Worm (Caenorhabditis elegans) whole organism, young adult: Measurements from ENCODE around the gene met-2.
A peak's percentile ranks its signal among the peaks of the same experiment; 100 is the strongest.

Experiments
- C06A6.2 ChIP-seq: fragments of 200-800 bp; sonication (Bioruptor generic); conservative IDR thresholded peaks from 2 replicates; pipeline ENCODE4 v1.3.6; 2022; ENCODE audit warnings: missing genetic modification characterization, missing compliant biosample characterization
- D2030.7 ChIP-seq: fragments of 200-800 bp; sonication (Bioruptor generic); IDR thresholded peaks from 2 replicates; pipeline ENCODE4 v1.3.6; 2022; ENCODE audit warnings: missing genetic modification reagents, missing genetic modification characterization, missing compliant biosample characterization
- F22D6.2 ChIP-seq: sonication (generic microtip); optimal IDR thresholded peaks from 2 replicates; lab custom pipeline; 2016; ENCODE audit warnings: mild to moderate bottlenecking, missing genetic modification characterization, missing compliant biosample characterization
- F33H1.4 ChIP-seq: fragments of 200-800 bp; sonication (Bioruptor generic); IDR thresholded peaks from 2 replicates; pipeline ENCODE4 v1.3.6; 2022; ENCODE audit warnings: missing genetic modification reagents, missing genetic modification characterization, missing compliant biosample characterization
- F37B4.10 ChIP-seq: fragments of 200-800 bp; sonication (Bioruptor generic); IDR thresholded peaks from 2 replicates; pipeline ENCODE4 v1.3.6; 2022; ENCODE audit warnings: missing genetic modification characterization, missing compliant biosample characterization
- F39B2.1 ChIP-seq: fragments of 200-800 bp; sonication (Bioruptor generic); IDR thresholded peaks from 2 replicates; pipeline ENCODE4 v1.3.6; 2022; ENCODE audit warnings: missing genetic modification reagents, missing genetic modification characterization, missing compliant biosample characterization
- F49E8.2 ChIP-seq: sonication (generic microtip); optimal IDR thresholded peaks from 3 replicates; lab custom pipeline; 2017; ENCODE audit warnings: missing genetic modification characterization, mild to moderate bottlenecking, missing compliant biosample characterization, antibody characterized with exemption, moderate library complexity; ENCODE audit not compliant: insufficient read depth
- F55B11.4 ChIP-seq: sonication (generic microtip); optimal IDR thresholded peaks from 2 replicates; lab custom pipeline; 2016; ENCODE audit warnings: missing compliant biosample characterization, missing genetic modification characterization, borderline replicate concordance; ENCODE audit not compliant: insufficient read depth
- F57A8.1 ChIP-seq: fragments of 200-800 bp; sonication (Bioruptor generic); optimal IDR thresholded peaks from 2 replicates; lab custom pipeline; 2018; ENCODE audit warnings: mild to moderate bottlenecking, missing genetic modification characterization, moderate library complexity, missing compliant biosample characterization
- F57C9.4 ChIP-seq: sonication (generic microtip); optimal IDR thresholded peaks from 2 replicates; lab custom pipeline; 2017; ENCODE audit warnings: mild to moderate bottlenecking, missing genetic modification characterization, missing compliant biosample characterization
- T26A5.8 ChIP-seq: sonication (generic microtip); optimal IDR thresholded peaks from 2 replicates; lab custom pipeline; 2016; ENCODE audit warnings: missing genetic modification characterization, missing compliant biosample characterization
- Y53G8AR.9 ChIP-seq: fragments of 200-800 bp; sonication (Bioruptor generic); conservative IDR thresholded peaks from 2 replicates; pipeline ENCODE4 v1.3.6; 2022; ENCODE audit warnings: missing genetic modification reagents, missing genetic modification characterization, missing compliant biosample characterization
- akir-1 ChIP-seq: fragments of 200-800 bp; sonication (Bioruptor generic); optimal IDR thresholded peaks from 2 replicates; lab custom pipeline; 2018; ENCODE audit warnings: mild to moderate bottlenecking, missing genetic modification characterization, moderate library complexity, missing compliant biosample characterization
- atf-7 ChIP-seq: sonication (generic microtip); optimal IDR thresholded peaks from 2 replicates; lab custom pipeline; 2017; ENCODE audit warnings: mild to moderate bottlenecking, missing genetic modification characterization, missing compliant biosample characterization
- attf-3 ChIP-seq: fragments of 200-800 bp; sonication (Bioruptor generic); conservative IDR thresholded peaks from 2 replicates; pipeline ENCODE4 v1.3.6; 2022; ENCODE audit warnings: missing genetic modification reagents, missing genetic modification characterization, missing compliant biosample characterization
- bed-1 ChIP-seq: fragments of 200-800 bp; sonication (Bioruptor generic); IDR thresholded peaks from 2 replicates; pipeline ENCODE4 v1.3.6; 2022; ENCODE audit warnings: missing genetic modification reagents, missing genetic modification characterization, missing compliant biosample characterization
- ceh-27 ChIP-seq: fragments of 200-800 bp; sonication (Bioruptor generic); optimal IDR thresholded peaks from 2 replicates; lab custom pipeline; 2018; ENCODE audit warnings: mild to moderate bottlenecking, missing genetic modification characterization, moderate library complexity, missing compliant biosample characterization
- ceh-40 ChIP-seq: fragments of 200-800 bp; sonication (Bioruptor generic); IDR thresholded peaks from 2 replicates; pipeline ENCODE4 v1.3.6; 2022; ENCODE audit warnings: missing genetic modification characterization, missing compliant biosample characterization
- ceh-58 ChIP-seq: fragments of 200-800 bp; sonication (Bioruptor generic); IDR thresholded peaks from 2 replicates; pipeline ENCODE4 v1.3.6; 2022; ENCODE audit warnings: missing genetic modification characterization, missing compliant biosample characterization
- ceh-91 ChIP-seq: fragments of 200-800 bp; sonication (Bioruptor generic); IDR thresholded peaks from 2 replicates; pipeline ENCODE4 v1.3.6; 2022; ENCODE audit warnings: missing genetic modification reagents, missing genetic modification characterization, missing compliant biosample characterization
- efl-1 ChIP-seq: fragments of 150-350 bp; optimal IDR thresholded peaks from 2 replicates; lab custom pipeline; 2014; ENCODE audit warnings: missing biosample characterization, missing genetic modification reagents, missing genetic modification characterization
- egl-18 ChIP-seq: fragments of 200-800 bp; sonication (Bioruptor generic); IDR thresholded peaks from 2 replicates; pipeline ENCODE4 v1.3.6; 2022; ENCODE audit warnings: missing genetic modification reagents, missing genetic modification characterization, missing compliant biosample characterization
- egrh-3 ChIP-seq: fragments of 200-800 bp; sonication (Bioruptor generic); IDR thresholded peaks from 2 replicates; pipeline ENCODE4 v1.3.6; 2022; ENCODE audit warnings: missing genetic modification reagents, missing genetic modification characterization, missing compliant biosample characterization
- hlh-26 ChIP-seq: fragments of 200-800 bp; sonication (Bioruptor generic); conservative IDR thresholded peaks from 2 replicates; pipeline ENCODE4 v1.3.6; 2022; ENCODE audit warnings: missing genetic modification reagents, missing genetic modification characterization, missing compliant biosample characterization
- hmg-1.2 ChIP-seq: fragments of 200-800 bp; sonication (Bioruptor generic); IDR thresholded peaks from 2 replicates; pipeline ENCODE4 v1.3.6; 2022; ENCODE audit warnings: missing genetic modification reagents, missing genetic modification characterization, missing compliant biosample characterization
- hmg-20 ChIP-seq: fragments of 200-800 bp; sonication (Bioruptor generic); IDR thresholded peaks from 2 replicates; pipeline ENCODE4 v1.3.6; 2022; ENCODE audit warnings: missing genetic modification reagents, missing genetic modification characterization, missing compliant biosample characterization
- hrde-1 ChIP-seq: sonication (generic microtip); optimal IDR thresholded peaks from 2 replicates; lab custom pipeline; 2016; ENCODE audit warnings: missing genetic modification characterization, mild to moderate bottlenecking, missing compliant biosample characterization, moderate library complexity, missing genotype, missing genetic modification reagents, borderline replicate concordance
- hsf-1 ChIP-seq: fragments of 200-800 bp; sonication (Bioruptor generic); IDR thresholded peaks from 2 replicates; pipeline ENCODE4 v1.3.6; 2022; ENCODE audit warnings: missing genetic modification reagents, missing genetic modification characterization, missing compliant biosample characterization
- lir-1 ChIP-seq: fragments of 200-800 bp; sonication (Bioruptor generic); conservative IDR thresholded peaks from 2 replicates; pipeline ENCODE4 v1.3.6; 2022; ENCODE audit warnings: missing genetic modification reagents, missing genetic modification characterization, missing compliant biosample characterization
- mes-4 ChIP-seq: sonication (generic microtip); optimal IDR thresholded peaks from 2 replicates; lab custom pipeline; 2016; ENCODE audit warnings: missing genotype, missing genetic modification characterization, missing compliant biosample characterization
- mxl-1 ChIP-seq: sonication (generic microtip); optimal IDR thresholded peaks from 2 replicates; lab custom pipeline; 2016; ENCODE audit warnings: missing genetic modification characterization, missing compliant biosample characterization
- nfya-1 ChIP-seq: sonication (generic microtip); optimal IDR thresholded peaks from 2 replicates; lab custom pipeline; 2017; ENCODE audit warnings: antibody characterized with exemption, missing compliant biosample characterization, missing genetic modification characterization, borderline replicate concordance; ENCODE audit not compliant: insufficient read depth
- nfya-2 ChIP-seq: fragments of 200-800 bp; sonication (Bioruptor generic); IDR thresholded peaks from 2 replicates; pipeline ENCODE4 v1.3.6; 2022; ENCODE audit warnings: missing genetic modification reagents, missing genetic modification characterization, missing compliant biosample characterization
- nfyb-1 ChIP-seq: fragments of 200-800 bp; sonication (Bioruptor generic); IDR thresholded peaks from 2 replicates; pipeline ENCODE4 v1.3.6; 2022; ENCODE audit warnings: missing genetic modification reagents, missing genetic modification characterization, missing compliant biosample characterization
- nhr-27 ChIP-seq: fragments of 200-800 bp; sonication (Bioruptor generic); optimal IDR thresholded peaks from 2 replicates; lab custom pipeline; 2018; ENCODE audit warnings: mild to moderate bottlenecking, missing genetic modification characterization, moderate library complexity, missing compliant biosample characterization
- pha-4 ChIP-seq: fragments of 150-350 bp; sonication (generic microtip); optimal IDR thresholded peaks from 2 replicates; lab custom pipeline; 2014; ENCODE audit warnings: missing biosample characterization, missing genetic modification reagents, missing genetic modification characterization
- rec-8 ChIP-seq, 2 experiments: sonication (generic microtip); optimal IDR thresholded peaks; 2 replicates each; lab custom pipeline; 2016; ENCODE audit warnings: mild to moderate bottlenecking in 2 of 2, missing genetic modification characterization in 2 of 2, missing genetic modification reagents in 2 of 2, missing genotype in 2 of 2, missing biosample characterization in 1 of 2, missing compliant biosample characterization in 1 of 2, moderate library complexity in 1 of 2
- repo-1 ChIP-seq: sonication (generic microtip); optimal IDR thresholded peaks from 2 replicates; lab custom pipeline; 2017; ENCODE audit warnings: mild to moderate bottlenecking, missing genetic modification characterization, missing compliant biosample characterization
- snpc-1.3 ChIP-seq: sonication (generic microtip); optimal IDR thresholded peaks from 2 replicates; lab custom pipeline; 2017; ENCODE audit warnings: missing genetic modification characterization, mild to moderate bottlenecking, missing compliant biosample characterization, antibody characterized with exemption, moderate library complexity, missing genotype, missing genetic modification reagents; ENCODE audit not compliant: insufficient read depth
- snpc-4 ChIP-seq, 5 experiments: fragments of 150-350 bp in 1 of 5; sonication (generic microtip) in 4 of 5; optimal IDR thresholded peaks; 2 replicates each; lab custom pipeline; 2014 to 2018; ENCODE audit warnings: missing genetic modification characterization in 5 of 5, missing biosample characterization in 3 of 5, antibody characterized with exemption in 2 of 5, mild to moderate bottlenecking in 2 of 5, missing compliant biosample characterization in 2 of 5, missing genotype in 2 of 5, moderate library complexity in 2 of 5, missing genetic modification reagents in 1 of 5
- somi-1 ChIP-seq: fragments of 200-800 bp; sonication (Bioruptor generic); optimal IDR thresholded peaks from 2 replicates; lab custom pipeline; 2018; ENCODE audit warnings: mild to moderate bottlenecking, missing genetic modification characterization, missing compliant biosample characterization
- tbp1 ChIP-seq: fragments of 200-800 bp; sonication (Bioruptor generic); optimal IDR thresholded peaks from 2 replicates; lab custom pipeline; 2018; ENCODE audit warnings: mild to moderate bottlenecking, missing genetic modification characterization, missing compliant biosample characterization
- tbx-9 ChIP-seq: sonication (generic microtip); optimal IDR thresholded peaks from 2 replicates; lab custom pipeline; 2016; ENCODE audit warnings: borderline replicate concordance, missing genetic modification characterization, inconsistent platforms, missing compliant biosample characterization
- zfh-2 ChIP-seq: fragments of 200-800 bp; sonication (Bioruptor generic); conservative IDR thresholded peaks from 2 replicates; pipeline ENCODE4 v1.3.6; 2022; ENCODE audit warnings: missing genetic modification reagents, missing genetic modification characterization, missing compliant biosample characterization
- ztf-28 ChIP-seq: fragments of 200-800 bp; sonication (Bioruptor generic); IDR thresholded peaks from 2 replicates; pipeline ENCODE4 v1.3.6; 2022; ENCODE audit warnings: missing genetic modification reagents, missing genetic modification characterization, missing compliant biosample characterization
- ztf-3 ChIP-seq: fragments of 200-800 bp; sonication (Bioruptor generic); optimal IDR thresholded peaks from 2 replicates; lab custom pipeline; 2018; ENCODE audit warnings: mild to moderate bottlenecking, missing genetic modification characterization, missing compliant biosample characterization

met-2 gene

ce11 chrIII:8417192-8417967, 42.3 kb downstream of the met-2 start (continued):
- peak; percentile 66 for TF ChIP-seq C06A6.2
- TF ChIP-seq tbx-9 (tag; lab: Kevin White, UChicago): no peak
- TF ChIP-seq nfya-1 (tag; lab: Kevin White, UChicago): no peak
- peak; percentile 34 for TF ChIP-seq akir-1
- peak; percentile 42 for TF ChIP-seq somi-1 (GFP tag; lab: Kevin White, UChicago)
- TF ChIP-seq hmg-1.2 (GFP tag; lab: Robert Waterston, UW): peak; percentile 81
- TF ChIP-seq F57C9.4: no peak
- TF ChIP-seq ztf-28 (GFP tag; lab: Robert Waterston, UW): no peak
- peak; percentile 66 for TF ChIP-seq lir-1
- no peak for TF ChIP-seq F22D6.2
- no peak for TF ChIP-seq efl-1 (GFP tag; lab: Kevin White, UChicago)
- TF ChIP-seq zfh-2: peak; percentile 95
- no peak for TF ChIP-seq rec-8 (tag; optimal IDR thresholded peaks at IDR 0.05; lab: Kevin White, UChicago)
- peak; percentile 45 for TF ChIP-seq tbp1 (GFP tag; lab: Kevin White, UChicago)
- no peak for TF ChIP-seq D2030.7 (GFP tag; lab: Robert Waterston, UW)
- TF ChIP-seq egl-18 (GFP tag; lab: Robert Waterston, UW): no peak
- no peak for TF ChIP-seq T26A5.8
- no peak for TF ChIP-seq F39B2.1
- TF ChIP-seq bed-1 (GFP tag; lab: Robert Waterston, UW): no peak
- TF ChIP-seq repo-1 (tag; lab: Kevin White, UChicago): peak; percentile 82
- TF ChIP-seq ceh-58 (GFP tag; lab: Robert Waterston, UW): no peak
- no peak for TF ChIP-seq snpc-1.3
- no peak for TF ChIP-seq F37B4.10
- peak; percentile 80 for TF ChIP-seq ztf-3 (GFP tag; lab: Kevin White, UChicago)
- no peak for TF ChIP-seq nhr-27 (tag; lab: Kevin White, UChicago)
- no peak for TF ChIP-seq F33H1.4
- no peak for TF ChIP-seq F57A8.1 (GFP tag; lab: Kevin White, UChicago)
- no peak for TF ChIP-seq mes-4 (tag; lab: Kevin White, UChicago)
- no peak for TF ChIP-seq nfya-2 (GFP tag; lab: Robert Waterston, UW)
- TF ChIP-seq hrde-1 (tag; lab: Kevin White, UChicago): no peak
- no peak for TF ChIP-seq hlh-26
- no peak for TF ChIP-seq F55B11.4 (tag; lab: Kevin White, UChicago)
- peak; percentile 61; the same call in 1 of the 2 replicates for TF ChIP-seq Y53G8AR.9 (GFP tag; lab: Robert Waterston, UW)
- no peak for TF ChIP-seq pha-4 (tag; lab: Kevin White, UChicago)
- TF ChIP-seq nfyb-1 (GFP tag; lab: Robert Waterston, UW): peak; percentile 99
- peak; percentile 84 for TF ChIP-seq ceh-27 (GFP tag; lab: Kevin White, UChicago)
- TF ChIP-seq F49E8.2 (tag; lab: Kevin White, UChicago): no peak
- TF ChIP-seq ceh-91 (GFP tag; lab: Robert Waterston, UW): no peak
- TF ChIP-seq mxl-1 (tag; lab: Kevin White, UChicago): no peak
- TF ChIP-seq hsf-1 (GFP tag; lab: Robert Waterston, UW): no peak
- no peak for TF ChIP-seq egrh-3 (GFP tag; lab: Robert Waterston, UW)
- TF ChIP-seq ceh-40: no peak
- no peak for TF ChIP-seq attf-3 (GFP tag; lab: Robert Waterston, UW)
- peak; percentile 79 for TF ChIP-seq atf-7 (tag; lab: Kevin White, UChicago)
- no peak for TF ChIP-seq hmg-20
- peak; percentile 12 for TF ChIP-seq snpc-4 (GFP tag; optimal IDR thresholded peaks at IDR 0.05; lab: Kevin White, UChicago)
- peak in 3 of 4 experiments; percentile 35 to 67 (median 63) for TF ChIP-seq snpc-4 (tag; optimal IDR thresholded peaks at IDR 0.05; lab: Kevin White, UChicago)
